Worm (Caenorhabditis elegans) whole organism, young adult: ENCODE results near the gene C29F9.8.
A peak's percentile ranks its signal among the peaks of the same experiment; 100 is the strongest.

Source experiments
- C06A6.2 ChIP-seq: fragments of 200-800 bp; sonication (Bioruptor generic); conservative IDR thresholded peaks from 2 replicates; pipeline ENCODE4 v1.3.6; 2022; ENCODE audit warnings: missing genetic modification characterization, missing compliant biosample characterization
- F23B12.7 ChIP-seq: sonication (generic microtip); optimal IDR thresholded peaks from 2 replicates; lab custom pipeline; 2017; ENCODE audit warnings: missing genetic modification characterization, mild to moderate bottlenecking, missing compliant biosample characterization, antibody characterized with exemption, moderate library complexity; ENCODE audit not compliant: insufficient read depth
- F37B4.10 ChIP-seq: fragments of 200-800 bp; sonication (Bioruptor generic); IDR thresholded peaks from 2 replicates; pipeline ENCODE4 v1.3.6; 2022; ENCODE audit warnings: missing genetic modification characterization, missing compliant biosample characterization
- F39B2.1 ChIP-seq: fragments of 200-800 bp; sonication (Bioruptor generic); IDR thresholded peaks from 2 replicates; pipeline ENCODE4 v1.3.6; 2022; ENCODE audit warnings: missing genetic modification reagents, missing genetic modification characterization, missing compliant biosample characterization
- T26A5.8 ChIP-seq: sonication (generic microtip); optimal IDR thresholded peaks from 2 replicates; lab custom pipeline; 2016; ENCODE audit warnings: missing genetic modification characterization, missing compliant biosample characterization
- Y53F4B.3 ChIP-seq: fragments of 200-800 bp; sonication (Bioruptor generic); IDR thresholded peaks from 2 replicates; pipeline ENCODE4 v1.3.6; 2022; ENCODE audit warnings: missing genetic modification reagents, missing genetic modification characterization, missing compliant biosample characterization
- Y67H2A.10 ChIP-seq: fragments of 200-800 bp; sonication (Bioruptor generic); conservative IDR thresholded peaks from 2 replicates; pipeline ENCODE4 v1.3.6; 2022; ENCODE audit warnings: missing genetic modification reagents, missing genetic modification characterization, missing compliant biosample characterization
- Y79H2A.3 ChIP-seq: fragments of 200-800 bp; sonication (Bioruptor generic); conservative IDR thresholded peaks from 2 replicates; pipeline ENCODE4 v1.3.6; 2022; ENCODE audit warnings: missing genetic modification reagents, missing genetic modification characterization, missing compliant biosample characterization
- Y95B8A.8 ChIP-seq: fragments of 200-800 bp; sonication (Bioruptor generic); IDR thresholded peaks from 2 replicates; pipeline ENCODE4 v1.3.6; 2022; ENCODE audit warnings: missing genetic modification reagents, missing genetic modification characterization, missing compliant biosample characterization
- ZK185.1 ChIP-seq: sonication (generic microtip); optimal IDR thresholded peaks from 2 replicates; lab custom pipeline; 2016; ENCODE audit warnings: mild to moderate bottlenecking, missing genetic modification characterization, missing compliant biosample characterization; ENCODE audit not compliant: poor library complexity, severe bottlenecking
- aptf-3 ChIP-seq: fragments of 200-800 bp; sonication (Bioruptor generic); IDR thresholded peaks from 2 replicates; pipeline ENCODE4 v1.3.6; 2022; ENCODE audit warnings: missing genetic modification characterization, missing compliant biosample characterization
- athp-1 ChIP-seq: sonication (generic microtip); optimal IDR thresholded peaks from 2 replicates; lab custom pipeline; 2017; ENCODE audit warnings: mild to moderate bottlenecking, missing genetic modification characterization, missing compliant biosample characterization
- attf-6 ChIP-seq: fragments of 200-800 bp; sonication (Bioruptor generic); IDR thresholded peaks from 2 replicates; pipeline ENCODE4 v1.3.6; 2022; ENCODE audit warnings: missing genetic modification reagents, missing genetic modification characterization, missing compliant biosample characterization
- bed-1 ChIP-seq: fragments of 200-800 bp; sonication (Bioruptor generic); IDR thresholded peaks from 2 replicates; pipeline ENCODE4 v1.3.6; 2022; ENCODE audit warnings: missing genetic modification reagents, missing genetic modification characterization, missing compliant biosample characterization
- ceh-100 ChIP-seq: fragments of 200-800 bp; sonication (Bioruptor generic); IDR thresholded peaks from 2 replicates; pipeline ENCODE4 v1.3.6; 2022; ENCODE audit warnings: missing genetic modification reagents, missing genetic modification characterization, missing compliant biosample characterization
- ceh-40 ChIP-seq: fragments of 200-800 bp; sonication (Bioruptor generic); IDR thresholded peaks from 2 replicates; pipeline ENCODE4 v1.3.6; 2022; ENCODE audit warnings: missing genetic modification characterization, missing compliant biosample characterization
- ceh-79 ChIP-seq: sonication (generic microtip); optimal IDR thresholded peaks from 2 replicates; lab custom pipeline; 2017; ENCODE audit warnings: mild to moderate bottlenecking, missing genetic modification characterization, missing compliant biosample characterization
- dox-1 ChIP-seq: fragments of 200-800 bp; sonication (Bioruptor generic); IDR thresholded peaks from 2 replicates; pipeline ENCODE4 v1.3.6; 2022; ENCODE audit warnings: missing genetic modification reagents, missing genetic modification characterization, missing compliant biosample characterization
- dpl-1 ChIP-seq: fragments of 150-350 bp; optimal IDR thresholded peaks from 2 replicates; lab custom pipeline; 2014; ENCODE audit warnings: missing biosample characterization, missing genetic modification reagents, missing genetic modification characterization
- egl-18 ChIP-seq: fragments of 200-800 bp; sonication (Bioruptor generic); IDR thresholded peaks from 2 replicates; pipeline ENCODE4 v1.3.6; 2022; ENCODE audit warnings: missing genetic modification reagents, missing genetic modification characterization, missing compliant biosample characterization
- ekl-4 ChIP-seq: fragments of 200-800 bp; sonication (Bioruptor generic); IDR thresholded peaks from 2 replicates; pipeline ENCODE4 v1.3.6; 2022; ENCODE audit warnings: missing genetic modification reagents, missing genetic modification characterization, missing compliant biosample characterization
- gei-17 ChIP-seq: fragments of 200-800 bp; sonication (Bioruptor generic); optimal IDR thresholded peaks from 2 replicates; lab custom pipeline; 2018; ENCODE audit warnings: mild to moderate bottlenecking, missing genetic modification characterization, missing compliant biosample characterization
- him-1 ChIP-seq: sonication (generic microtip); optimal IDR thresholded peaks from 2 replicates; lab custom pipeline; 2016; ENCODE audit warnings: missing genotype, missing genetic modification reagents, missing genetic modification characterization, missing compliant biosample characterization
- hmg-1.2 ChIP-seq: fragments of 200-800 bp; sonication (Bioruptor generic); IDR thresholded peaks from 2 replicates; pipeline ENCODE4 v1.3.6; 2022; ENCODE audit warnings: missing genetic modification reagents, missing genetic modification characterization, missing compliant biosample characterization
- hrde-1 ChIP-seq: sonication (generic microtip); optimal IDR thresholded peaks from 2 replicates; lab custom pipeline; 2016; ENCODE audit warnings: missing genetic modification characterization, mild to moderate bottlenecking, missing compliant biosample characterization, moderate library complexity, missing genotype, missing genetic modification reagents, borderline replicate concordance
- let-526 ChIP-seq: fragments of 200-800 bp; sonication (Bioruptor generic); IDR thresholded peaks from 2 replicates; pipeline ENCODE4 v1.3.6; 2022; ENCODE audit warnings: missing genetic modification reagents, missing genetic modification characterization, missing compliant biosample characterization
- lin-26 ChIP-seq: fragments of 200-800 bp; sonication (Bioruptor generic); IDR thresholded peaks from 2 replicates; pipeline ENCODE4 v1.3.6; 2022; ENCODE audit warnings: missing genetic modification reagents, missing genetic modification characterization, missing compliant biosample characterization
- lin-54 ChIP-seq: fragments of 200-800 bp; sonication (Bioruptor generic); optimal IDR thresholded peaks from 2 replicates; lab custom pipeline; 2018; ENCODE audit warnings: mild to moderate bottlenecking, missing genetic modification characterization, missing compliant biosample characterization
- madf-3 ChIP-seq: fragments of 200-800 bp; sonication (Bioruptor generic); IDR thresholded peaks from 2 replicates; pipeline ENCODE4 v1.3.6; 2022; ENCODE audit warnings: missing genetic modification reagents, missing genetic modification characterization, missing compliant biosample characterization
- madf-6 ChIP-seq: fragments of 200-800 bp; sonication (Bioruptor generic); IDR thresholded peaks from 2 replicates; pipeline ENCODE4 v1.3.6; 2022; ENCODE audit warnings: missing genetic modification reagents, missing genetic modification characterization, missing compliant biosample characterization
- madf-8 ChIP-seq: fragments of 200-800 bp; sonication (Bioruptor generic); conservative IDR thresholded peaks from 2 replicates; pipeline ENCODE4 v1.3.6; 2022; ENCODE audit warnings: missing genetic modification reagents, missing genetic modification characterization, missing compliant biosample characterization
- mcd-1 ChIP-seq: fragments of 200-800 bp; sonication (Bioruptor generic); IDR thresholded peaks from 2 replicates; pipeline ENCODE4 v1.3.6; 2022; ENCODE audit warnings: missing genetic modification reagents, missing genetic modification characterization, missing compliant biosample characterization
- nhr-27 ChIP-seq: fragments of 200-800 bp; sonication (Bioruptor generic); optimal IDR thresholded peaks from 2 replicates; lab custom pipeline; 2018; ENCODE audit warnings: mild to moderate bottlenecking, missing genetic modification characterization, moderate library complexity, missing compliant biosample characterization
- pbrm-1 ChIP-seq: fragments of 200-800 bp; sonication (Bioruptor generic); IDR thresholded peaks from 2 replicates; pipeline ENCODE4 v1.3.6; 2022; ENCODE audit warnings: missing genetic modification reagents, missing genetic modification characterization, missing compliant biosample characterization
- pha-4 ChIP-seq: fragments of 150-350 bp; sonication (generic microtip); optimal IDR thresholded peaks from 2 replicates; lab custom pipeline; 2014; ENCODE audit warnings: missing biosample characterization, missing genetic modification reagents, missing genetic modification characterization
- rcor-1 ChIP-seq: fragments of 200-800 bp; sonication (Bioruptor generic); IDR thresholded peaks from 2 replicates; pipeline ENCODE4 v1.3.6; 2022; ENCODE audit warnings: missing genetic modification reagents, missing genetic modification characterization, missing compliant biosample characterization
- rec-8 ChIP-seq, 2 experiments: sonication (generic microtip); optimal IDR thresholded peaks; 2 replicates each; lab custom pipeline; 2016; ENCODE audit warnings: mild to moderate bottlenecking in 2 of 2, missing genetic modification characterization in 2 of 2, missing genetic modification reagents in 2 of 2, missing genotype in 2 of 2, missing biosample characterization in 1 of 2, missing compliant biosample characterization in 1 of 2, moderate library complexity in 1 of 2
- repo-1 ChIP-seq: sonication (generic microtip); optimal IDR thresholded peaks from 2 replicates; lab custom pipeline; 2017; ENCODE audit warnings: mild to moderate bottlenecking, missing genetic modification characterization, missing compliant biosample characterization
- snpc-1.1 ChIP-seq: sonication (generic microtip); optimal IDR thresholded peaks from 2 replicates; lab custom pipeline; 2017; ENCODE audit warnings: missing genetic modification characterization, mild to moderate bottlenecking, missing compliant biosample characterization, antibody characterized with exemption, moderate library complexity, missing genotype, missing genetic modification reagents; ENCODE audit not compliant: insufficient read depth
- snpc-1.3 ChIP-seq: sonication (generic microtip); optimal IDR thresholded peaks from 2 replicates; lab custom pipeline; 2017; ENCODE audit warnings: missing genetic modification characterization, mild to moderate bottlenecking, missing compliant biosample characterization, antibody characterized with exemption, moderate library complexity, missing genotype, missing genetic modification reagents; ENCODE audit not compliant: insufficient read depth
- snpc-3.4 ChIP-seq: sonication (generic microtip); optimal IDR thresholded peaks from 2 replicates; lab custom pipeline; 2017; ENCODE audit warnings: missing genetic modification characterization, mild to moderate bottlenecking, missing compliant biosample characterization, antibody characterized with exemption, moderate library complexity, missing genotype, missing genetic modification reagents
- snpc-4 ChIP-seq, 5 experiments: fragments of 150-350 bp in 1 of 5; sonication (generic microtip) in 4 of 5; optimal IDR thresholded peaks; 2 replicates each; lab custom pipeline; 2014 to 2018; ENCODE audit warnings: missing genetic modification characterization in 5 of 5, missing biosample characterization in 3 of 5, antibody characterized with exemption in 2 of 5, mild to moderate bottlenecking in 2 of 5, missing compliant biosample characterization in 2 of 5, missing genotype in 2 of 5, moderate library complexity in 2 of 5, missing genetic modification reagents in 1 of 5
- unc-130 ChIP-seq: sonication (generic microtip); optimal IDR thresholded peaks from 2 replicates; lab custom pipeline; 2016; ENCODE audit warnings: missing genetic modification reagents, missing genetic modification characterization, missing compliant biosample characterization
- ztf-26 ChIP-seq: sonication (generic microtip); optimal IDR thresholded peaks from 2 replicates; lab custom pipeline; 2017; ENCODE audit warnings: missing genetic modification characterization, missing compliant biosample characterization
- ztf-3 ChIP-seq: fragments of 200-800 bp; sonication (Bioruptor generic); optimal IDR thresholded peaks from 2 replicates; lab custom pipeline; 2018; ENCODE audit warnings: mild to moderate bottlenecking, missing genetic modification characterization, missing compliant biosample characterization

Gene C29F9.8

ce11 chrIII:64747-65625 lies 31.9 kb downstream of the C29F9.8 start:
- no peak for TF ChIP-seq hrde-1
- TF ChIP-seq hmg-1.2 (GFP tag; lab: Robert Waterston, UW): peak; percentile 28; the same call in 1 of the 2 replicates
- TF ChIP-seq Y53F4B.3 (GFP tag; lab: Robert Waterston, UW): no peak
- TF ChIP-seq ztf-26 (tag; lab: Kevin White, UChicago): no peak
- no peak for TF ChIP-seq athp-1 (tag; lab: Kevin White, UChicago)
- no peak; the same call in 1 of the 2 replicates for TF ChIP-seq madf-6 (GFP tag; lab: Robert Waterston, UW)
- no peak; the same call in 1 of the 2 replicates for TF ChIP-seq mcd-1 (GFP tag; lab: Robert Waterston, UW)
- TF ChIP-seq unc-130: no peak
- no peak for TF ChIP-seq ZK185.1 (tag; lab: Kevin White, UChicago)
- TF ChIP-seq Y95B8A.8 (GFP tag; lab: Robert Waterston, UW): no peak
- no peak for TF ChIP-seq rec-8 (tag; optimal IDR thresholded peaks at IDR 0.05; lab: Kevin White, UChicago)
- no peak for TF ChIP-seq snpc-4 (GFP tag; optimal IDR thresholded peaks at IDR 0.05; lab: Kevin White, UChicago)
- no peak for TF ChIP-seq snpc-4 (tag; optimal IDR thresholded peaks at IDR 0.05; lab: Kevin White, UChicago)
- no peak for TF ChIP-seq lin-26 (GFP tag; lab: Robert Waterston, UW)
- no peak for TF ChIP-seq lin-54 (GFP tag; lab: Kevin White, UChicago)
- TF ChIP-seq ceh-100 (GFP tag; lab: Robert Waterston, UW): no peak
- TF ChIP-seq pha-4 (tag; lab: Kevin White, UChicago): no peak
- 0 out of 2 replicates have a peak, but pooled peaks have one; percentile 40 for TF ChIP-seq ceh-40 (GFP tag; lab: Robert Waterston, UW)
- no peak for TF ChIP-seq ztf-3 (GFP tag; lab: Kevin White, UChicago)
- TF ChIP-seq snpc-1.1: no peak
- TF ChIP-seq egl-18: no peak
- TF ChIP-seq repo-1 (tag; lab: Kevin White, UChicago): no peak
- no peak for TF ChIP-seq him-1 (tag; lab: Kevin White, UChicago)
- no peak for TF ChIP-seq F23B12.7 (tag; lab: Kevin White, UChicago)
- no peak for TF ChIP-seq bed-1 (GFP tag; lab: Robert Waterston, UW)
- no peak for TF ChIP-seq F37B4.10 (GFP tag; lab: Robert Waterston, UW)
- TF ChIP-seq nhr-27 (tag; lab: Kevin White, UChicago): no peak
- TF ChIP-seq Y67H2A.10: no peak
- no peak for TF ChIP-seq madf-8
- no peak for TF ChIP-seq gei-17 (GFP tag; lab: Kevin White, UChicago)
- no peak for TF ChIP-seq aptf-3 (GFP tag; lab: Robert Waterston, UW)
- TF ChIP-seq madf-3 (GFP tag; lab: Robert Waterston, UW): 0 out of 2 replicates have a peak, but pooled peaks have one; percentile 64
- no peak for TF ChIP-seq ekl-4 (GFP tag; lab: Robert Waterston, UW)
- TF ChIP-seq rcor-1 (GFP tag; lab: Robert Waterston, UW): no peak
- TF ChIP-seq snpc-3.4 (tag; lab: Kevin White, UChicago): no peak
- TF ChIP-seq C06A6.2 (GFP tag; lab: Robert Waterston, UW): no peak
- TF ChIP-seq snpc-1.3: no peak
- TF ChIP-seq dpl-1 (GFP tag; lab: Kevin White, UChicago): no peak
- TF ChIP-seq let-526 (GFP tag; lab: Robert Waterston, UW): no peak
- TF ChIP-seq pbrm-1 (GFP tag; lab: Robert Waterston, UW): peak; percentile 28; the same call in 1 of the 2 replicates
- no peak for TF ChIP-seq ceh-79
- TF ChIP-seq attf-6 (GFP tag; lab: Robert Waterston, UW): no peak
- no peak for TF ChIP-seq Y79H2A.3 (GFP tag; lab: Robert Waterston, UW)
- TF ChIP-seq T26A5.8 (tag; lab: Kevin White, UChicago): no peak
- peak; percentile 60 for TF ChIP-seq dox-1 (GFP tag; lab: Robert Waterston, UW)
- TF ChIP-seq F39B2.1 (GFP tag; lab: Robert Waterston, UW): no peak
